Worm (Caenorhabditis elegans) whole organism, midembryonic: ENCODE measurements around the gene ZC404.16.

Experiments used
- T22C8.4 ChIP-seq: fragments of 200-800 bp; sonication (Bioruptor generic); IDR thresholded peaks from 2 replicates; pipeline ENCODE4 v1.3.6; 2022; ENCODE audit warnings: missing genetic modification characterization, missing compliant biosample characterization
- cog-1 ChIP-seq: sonication (generic microtip); optimal IDR thresholded peaks from 2 replicates; lab custom pipeline; 2016; ENCODE audit warnings: missing genetic modification characterization, missing compliant biosample characterization
- flt-1 ChIP-seq: fragments of 200-800 bp; sonication (Bioruptor generic); IDR thresholded peaks from 2 replicates; pipeline ENCODE4 v1.3.6; 2022; ENCODE audit warnings: missing genetic modification characterization, missing compliant biosample characterization
- klf-2 ChIP-seq: fragments of 200-800 bp; sonication (Bioruptor generic); conservative IDR thresholded peaks from 2 replicates; pipeline ENCODE4 v1.3.6; 2022; ENCODE audit warnings: missing genetic modification reagents, missing genetic modification characterization, missing compliant biosample characterization
- med-1 ChIP-seq: sonication (generic microtip); optimal IDR thresholded peaks from 2 replicates; lab custom pipeline; 2017; ENCODE audit warnings: missing genetic modification characterization, mild to moderate bottlenecking, missing compliant biosample characterization, antibody characterized with exemption, missing genetic modification reagents; ENCODE audit not compliant: insufficient read depth
- ref-1 ChIP-seq: fragments of 200-800 bp; sonication (Bioruptor generic); conservative IDR thresholded peaks from 2 replicates; pipeline ENCODE4 v1.3.6; 2022; ENCODE audit warnings: missing genetic modification reagents, missing genetic modification characterization, missing compliant biosample characterization
- tab-1 ChIP-seq: fragments of 200-800 bp; sonication (Bioruptor generic); IDR thresholded peaks from 2 replicates; pipeline ENCODE4 v1.3.6; 2022; ENCODE audit warnings: missing genetic modification characterization, missing compliant biosample characterization
- ztf-23 ChIP-seq: fragments of 200-800 bp; sonication (Bioruptor generic); IDR thresholded peaks from 2 replicates; pipeline ENCODE4 v1.3.6; 2022; ENCODE audit warnings: missing genetic modification reagents, missing genetic modification characterization, missing compliant biosample characterization
- ztf-29 ChIP-seq: fragments of 200-800 bp; sonication (Bioruptor generic); IDR thresholded peaks from 2 replicates; pipeline ENCODE4 v1.3.6; 2022; ENCODE audit warnings: missing genetic modification reagents, missing genetic modification characterization, missing compliant biosample characterization

DNA sequence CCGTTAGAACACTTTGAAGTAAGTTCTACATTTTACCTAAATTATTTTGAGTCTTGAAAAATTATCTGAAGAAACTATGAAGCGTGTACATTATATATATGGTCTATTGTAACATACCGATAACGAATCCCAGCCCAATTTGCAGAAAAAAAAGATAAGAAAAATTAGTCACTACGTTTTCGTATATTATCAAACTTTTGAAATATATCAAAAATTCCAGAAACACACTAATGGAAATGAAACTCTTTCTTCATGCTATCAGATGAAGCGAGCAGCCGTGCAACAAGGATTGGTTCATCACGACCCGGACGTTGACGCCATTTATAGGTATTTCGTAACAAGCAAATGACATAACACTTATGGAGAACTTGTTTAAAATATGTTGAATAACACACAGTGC, 38.2 kb upstream of the ZC404.16 start:
- TF ChIP-seq ref-1 (GFP tag; lab: Robert Waterston, UW) (no peak), klf-2 (GFP tag; lab: Robert Waterston, UW) (no peak), med-1 (GFP tag; lab: Kevin White, UChicago) (no peak), T22C8.4 (no peak), ztf-29 (GFP tag; lab: Robert Waterston, UW) (no peak), flt-1 (no peak), ztf-23 (GFP tag; lab: Robert Waterston, UW) (no peak), cog-1 (tag; lab: Kevin White, UChicago) (no peak), tab-1 (GFP tag; lab: Robert Waterston, UW) (no peak)
